Worm (Caenorhabditis elegans) whole organism, young adult: ENCODE data around the gene srt-39.

Source experiments
- F10E7.11 ChIP-seq: sonication (generic microtip); optimal IDR thresholded peaks from 2 replicates; lab custom pipeline; 2017; ENCODE audit warnings: mild to moderate bottlenecking, missing genetic modification characterization, moderate library complexity, missing compliant biosample characterization
- F49E8.2 ChIP-seq: sonication (generic microtip); optimal IDR thresholded peaks from 3 replicates; lab custom pipeline; 2017; ENCODE audit warnings: missing genetic modification characterization, mild to moderate bottlenecking, missing compliant biosample characterization, antibody characterized with exemption, moderate library complexity; ENCODE audit not compliant: insufficient read depth
- F57C9.4 ChIP-seq: sonication (generic microtip); optimal IDR thresholded peaks from 2 replicates; lab custom pipeline; 2017; ENCODE audit warnings: mild to moderate bottlenecking, missing genetic modification characterization, missing compliant biosample characterization
- K12H6.12 ChIP-seq: fragments of 200-800 bp; sonication (Bioruptor generic); optimal IDR thresholded peaks from 2 replicates; lab custom pipeline; 2018; ENCODE audit warnings: mild to moderate bottlenecking, missing genetic modification characterization, missing compliant biosample characterization
- T07F8.4 ChIP-seq: sonication (generic microtip); optimal IDR thresholded peaks from 2 replicates; lab custom pipeline; 2016; ENCODE audit warnings: mild to moderate bottlenecking, missing genetic modification characterization, moderate library complexity, missing compliant biosample characterization
- Y53F4B.3 ChIP-seq: fragments of 200-800 bp; sonication (Bioruptor generic); IDR thresholded peaks from 2 replicates; pipeline ENCODE4 v1.3.6; 2022; ENCODE audit warnings: missing genetic modification reagents, missing genetic modification characterization, missing compliant biosample characterization
- Y79H2A.3 ChIP-seq: fragments of 200-800 bp; sonication (Bioruptor generic); conservative IDR thresholded peaks from 2 replicates; pipeline ENCODE4 v1.3.6; 2022; ENCODE audit warnings: missing genetic modification reagents, missing genetic modification characterization, missing compliant biosample characterization
- akir-1 ChIP-seq: fragments of 200-800 bp; sonication (Bioruptor generic); optimal IDR thresholded peaks from 2 replicates; lab custom pipeline; 2018; ENCODE audit warnings: mild to moderate bottlenecking, missing genetic modification characterization, moderate library complexity, missing compliant biosample characterization
- athp-1 ChIP-seq: sonication (generic microtip); optimal IDR thresholded peaks from 2 replicates; lab custom pipeline; 2017; ENCODE audit warnings: mild to moderate bottlenecking, missing genetic modification characterization, missing compliant biosample characterization
- bed-1 ChIP-seq: fragments of 200-800 bp; sonication (Bioruptor generic); IDR thresholded peaks from 2 replicates; pipeline ENCODE4 v1.3.6; 2022; ENCODE audit warnings: missing genetic modification reagents, missing genetic modification characterization, missing compliant biosample characterization
- cebp-1 ChIP-seq, 2 experiments: fragments of 200-800 bp in 1 of 2; sonication (Bioruptor generic) in 1 of 2; sonication (generic microtip) in 1 of 2; IDR thresholded peaks in 1 of 2; optimal IDR thresholded peaks in 1 of 2; 2 replicates each; pipeline versions ENCODE4 v1.3.6 to Lab custom; 2017 to 2022; ENCODE audit warnings: missing compliant biosample characterization in 2 of 2, missing genetic modification characterization in 2 of 2, mild to moderate bottlenecking in 1 of 2, missing genetic modification reagents in 1 of 2, moderate library complexity in 1 of 2
- cebp-2 ChIP-seq: fragments of 200-800 bp; sonication (Bioruptor generic); IDR thresholded peaks from 2 replicates; pipeline ENCODE4 v1.3.6; 2022; ENCODE audit warnings: missing genetic modification characterization, missing compliant biosample characterization
- ceh-100 ChIP-seq: fragments of 200-800 bp; sonication (Bioruptor generic); IDR thresholded peaks from 2 replicates; pipeline ENCODE4 v1.3.6; 2022; ENCODE audit warnings: missing genetic modification reagents, missing genetic modification characterization, missing compliant biosample characterization
- ceh-79 ChIP-seq: sonication (generic microtip); optimal IDR thresholded peaks from 2 replicates; lab custom pipeline; 2017; ENCODE audit warnings: mild to moderate bottlenecking, missing genetic modification characterization, missing compliant biosample characterization
- ceh-91 ChIP-seq: fragments of 200-800 bp; sonication (Bioruptor generic); IDR thresholded peaks from 2 replicates; pipeline ENCODE4 v1.3.6; 2022; ENCODE audit warnings: missing genetic modification reagents, missing genetic modification characterization, missing compliant biosample characterization
- dox-1 ChIP-seq: fragments of 200-800 bp; sonication (Bioruptor generic); IDR thresholded peaks from 2 replicates; pipeline ENCODE4 v1.3.6; 2022; ENCODE audit warnings: missing genetic modification reagents, missing genetic modification characterization, missing compliant biosample characterization
- dpff-1 ChIP-seq: sonication (generic microtip); optimal IDR thresholded peaks from 2 replicates; lab custom pipeline; 2017; ENCODE audit warnings: mild to moderate bottlenecking, missing genetic modification characterization, missing compliant biosample characterization
- dpl-1 ChIP-seq: fragments of 150-350 bp; optimal IDR thresholded peaks from 2 replicates; lab custom pipeline; 2014; ENCODE audit warnings: missing biosample characterization, missing genetic modification reagents, missing genetic modification characterization
- egl-18 ChIP-seq: fragments of 200-800 bp; sonication (Bioruptor generic); IDR thresholded peaks from 2 replicates; pipeline ENCODE4 v1.3.6; 2022; ENCODE audit warnings: missing genetic modification reagents, missing genetic modification characterization, missing compliant biosample characterization
- egl-44 ChIP-seq: fragments of 200-800 bp; sonication (Bioruptor generic); IDR thresholded peaks from 2 replicates; pipeline ENCODE4 v1.3.6; 2022; ENCODE audit warnings: missing genetic modification reagents, missing genetic modification characterization, missing compliant biosample characterization
- ets-4 ChIP-seq: fragments of 200-800 bp; sonication (Bioruptor generic); optimal IDR thresholded peaks from 2 replicates; lab custom pipeline; 2018; ENCODE audit warnings: mild to moderate bottlenecking, missing genetic modification characterization, missing compliant biosample characterization
- hlh-26 ChIP-seq: fragments of 200-800 bp; sonication (Bioruptor generic); conservative IDR thresholded peaks from 2 replicates; pipeline ENCODE4 v1.3.6; 2022; ENCODE audit warnings: missing genetic modification reagents, missing genetic modification characterization, missing compliant biosample characterization
- hmg-1.2 ChIP-seq: fragments of 200-800 bp; sonication (Bioruptor generic); IDR thresholded peaks from 2 replicates; pipeline ENCODE4 v1.3.6; 2022; ENCODE audit warnings: missing genetic modification reagents, missing genetic modification characterization, missing compliant biosample characterization
- hsf-1 ChIP-seq: fragments of 200-800 bp; sonication (Bioruptor generic); IDR thresholded peaks from 2 replicates; pipeline ENCODE4 v1.3.6; 2022; ENCODE audit warnings: missing genetic modification reagents, missing genetic modification characterization, missing compliant biosample characterization
- let-526 ChIP-seq: fragments of 200-800 bp; sonication (Bioruptor generic); IDR thresholded peaks from 2 replicates; pipeline ENCODE4 v1.3.6; 2022; ENCODE audit warnings: missing genetic modification reagents, missing genetic modification characterization, missing compliant biosample characterization
- let-607 ChIP-seq, 2 experiments: fragments of 200-800 bp in 1 of 2; sonication (Bioruptor generic) in 1 of 2; sonication (generic microtip) in 1 of 2; optimal IDR thresholded peaks; 2 replicates each; lab custom pipeline; 2016 to 2018; ENCODE audit warnings: mild to moderate bottlenecking in 2 of 2, missing compliant biosample characterization in 2 of 2, missing genetic modification characterization in 2 of 2, moderate library complexity in 2 of 2, missing genotype in 1 of 2
- lin-26 ChIP-seq: fragments of 200-800 bp; sonication (Bioruptor generic); IDR thresholded peaks from 2 replicates; pipeline ENCODE4 v1.3.6; 2022; ENCODE audit warnings: missing genetic modification reagents, missing genetic modification characterization, missing compliant biosample characterization
- lin-54 ChIP-seq: fragments of 200-800 bp; sonication (Bioruptor generic); optimal IDR thresholded peaks from 2 replicates; lab custom pipeline; 2018; ENCODE audit warnings: mild to moderate bottlenecking, missing genetic modification characterization, missing compliant biosample characterization
- lsy-27 ChIP-seq: sonication (generic microtip); optimal IDR thresholded peaks from 2 replicates; lab custom pipeline; 2017; ENCODE audit warnings: missing genetic modification characterization, mild to moderate bottlenecking, missing compliant biosample characterization, antibody characterized with exemption, missing genotype, borderline replicate concordance; ENCODE audit not compliant: insufficient read depth
- mcd-1 ChIP-seq: fragments of 200-800 bp; sonication (Bioruptor generic); IDR thresholded peaks from 2 replicates; pipeline ENCODE4 v1.3.6; 2022; ENCODE audit warnings: missing genetic modification reagents, missing genetic modification characterization, missing compliant biosample characterization
- mxl-1 ChIP-seq: sonication (generic microtip); optimal IDR thresholded peaks from 2 replicates; lab custom pipeline; 2016; ENCODE audit warnings: missing genetic modification characterization, missing compliant biosample characterization
- nhr-179 ChIP-seq: sonication (generic microtip); optimal IDR thresholded peaks from 2 replicates; lab custom pipeline; 2016; ENCODE audit warnings: mild to moderate bottlenecking, missing genetic modification characterization, missing compliant biosample characterization
- pha-4 ChIP-seq: fragments of 150-350 bp; sonication (generic microtip); optimal IDR thresholded peaks from 2 replicates; lab custom pipeline; 2014; ENCODE audit warnings: missing biosample characterization, missing genetic modification reagents, missing genetic modification characterization
- repo-1 ChIP-seq: sonication (generic microtip); optimal IDR thresholded peaks from 2 replicates; lab custom pipeline; 2017; ENCODE audit warnings: mild to moderate bottlenecking, missing genetic modification characterization, missing compliant biosample characterization
- rpc-1 ChIP-seq, 2 experiments: fragments of 150-350 bp in 1 of 2; sonication (generic microtip) in 1 of 2; optimal IDR thresholded peaks; 2 replicates each; lab custom pipeline; 2014 to 2018; ENCODE audit warnings: missing biosample characterization in 1 of 2, missing genetic modification characterization in 1 of 2, missing genetic modification reagents in 1 of 2, missing genotype in 1 of 2
- snpc-1.3 ChIP-seq: sonication (generic microtip); optimal IDR thresholded peaks from 2 replicates; lab custom pipeline; 2017; ENCODE audit warnings: missing genetic modification characterization, mild to moderate bottlenecking, missing compliant biosample characterization, antibody characterized with exemption, moderate library complexity, missing genotype, missing genetic modification reagents; ENCODE audit not compliant: insufficient read depth
- sptf-2 ChIP-seq: fragments of 200-800 bp; sonication (Bioruptor generic); optimal IDR thresholded peaks from 2 replicates; lab custom pipeline; 2018; ENCODE audit warnings: mild to moderate bottlenecking, missing genetic modification characterization, missing compliant biosample characterization
- tbx-9 ChIP-seq: sonication (generic microtip); optimal IDR thresholded peaks from 2 replicates; lab custom pipeline; 2016; ENCODE audit warnings: borderline replicate concordance, missing genetic modification characterization, inconsistent platforms, missing compliant biosample characterization
- xnd-1 ChIP-seq: sonication (generic microtip); optimal IDR thresholded peaks from 2 replicates; lab custom pipeline; 2016; ENCODE audit warnings: missing genotype, missing genetic modification reagents, missing genetic modification characterization, missing compliant biosample characterization
- zfh-2 ChIP-seq: fragments of 200-800 bp; sonication (Bioruptor generic); conservative IDR thresholded peaks from 2 replicates; pipeline ENCODE4 v1.3.6; 2022; ENCODE audit warnings: missing genetic modification reagents, missing genetic modification characterization, missing compliant biosample characterization
- ztf-28 ChIP-seq: fragments of 200-800 bp; sonication (Bioruptor generic); IDR thresholded peaks from 2 replicates; pipeline ENCODE4 v1.3.6; 2022; ENCODE audit warnings: missing genetic modification reagents, missing genetic modification characterization, missing compliant biosample characterization

Gene srt-39

DNA sequence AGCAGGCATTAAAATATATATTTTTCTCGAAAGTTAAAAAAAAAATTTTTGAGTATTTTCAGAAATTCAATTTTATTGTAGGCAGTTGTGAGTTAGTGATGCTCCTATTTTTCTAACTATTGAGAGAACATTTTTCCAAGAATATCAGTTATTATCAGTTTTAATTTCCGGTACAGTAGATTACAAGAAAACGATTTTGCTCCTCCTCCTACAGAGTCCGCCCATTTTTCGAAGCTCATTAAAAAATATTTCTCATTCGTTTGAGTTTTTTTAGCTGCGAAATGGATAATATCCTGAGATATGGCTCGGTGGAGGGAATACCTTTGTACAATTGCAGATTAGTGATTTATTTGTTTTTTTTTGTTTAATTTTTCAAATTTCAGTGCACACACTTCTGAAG, at the start of gene srt-39:
srt-39 (plus strand) TSS at position 301 of the 400 bp plus-strand sequence.
- TF ChIP-seq dox-1 (no peak), lsy-27 (no peak), Y79H2A.3 (GFP tag; lab: Robert Waterston, UW) (no peak), ceh-100 (GFP tag; lab: Robert Waterston, UW) (no peak), bed-1 (no peak), cebp-1 (GFP tag; IDR thresholded peaks at IDR 0.05; lab: Robert Waterston, UW) (no peak), cebp-1 (tag; optimal IDR thresholded peaks at IDR 0.05; lab: Kevin White, UChicago) (peak; percentile 6), T07F8.4 (tag; lab: Kevin White, UChicago) (no peak)

DNA sequence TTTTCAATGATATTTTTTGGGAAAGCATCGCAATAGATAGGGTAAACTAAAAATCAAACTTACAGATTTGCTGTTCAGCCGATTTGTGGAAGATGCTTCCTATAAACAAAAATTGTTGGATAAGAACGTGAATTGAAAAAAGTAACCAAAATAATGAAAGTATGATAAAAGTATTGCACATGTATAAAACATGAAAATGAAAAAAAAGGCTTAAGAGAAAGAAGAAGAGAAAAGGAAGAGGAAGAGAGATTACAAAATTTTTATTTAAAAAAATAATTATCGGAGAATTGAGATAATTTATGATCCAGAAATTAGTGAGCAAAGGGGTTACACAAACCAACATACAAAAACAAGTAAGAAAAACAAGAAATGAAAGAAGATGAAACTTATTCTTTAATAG, 43.3 kb upstream of the srt-39 start, which contains the start of gene pals-37:
pals-37 (minus strand) TSS at position 101 of the 400 bp plus-strand sequence.
- TF ChIP-seq rpc-1 (optimal IDR thresholded peaks at IDR 0.05; lab: Kevin White, UChicago) (no peak), rpc-1 (tag; optimal IDR thresholded peaks at IDR 0.05; lab: Kevin White, UChicago) (no peak), egl-18 (GFP tag; lab: Robert Waterston, UW) (no peak), F57C9.4 (no peak), let-526 (GFP tag; lab: Robert Waterston, UW) (no peak), snpc-1.3 (tag; lab: Kevin White, UChicago) (no peak), ztf-28 (GFP tag; lab: Robert Waterston, UW) (no peak), lin-26 (no peak), xnd-1 (no peak), ets-4 (GFP tag; lab: Kevin White, UChicago) (no peak)

DNA sequence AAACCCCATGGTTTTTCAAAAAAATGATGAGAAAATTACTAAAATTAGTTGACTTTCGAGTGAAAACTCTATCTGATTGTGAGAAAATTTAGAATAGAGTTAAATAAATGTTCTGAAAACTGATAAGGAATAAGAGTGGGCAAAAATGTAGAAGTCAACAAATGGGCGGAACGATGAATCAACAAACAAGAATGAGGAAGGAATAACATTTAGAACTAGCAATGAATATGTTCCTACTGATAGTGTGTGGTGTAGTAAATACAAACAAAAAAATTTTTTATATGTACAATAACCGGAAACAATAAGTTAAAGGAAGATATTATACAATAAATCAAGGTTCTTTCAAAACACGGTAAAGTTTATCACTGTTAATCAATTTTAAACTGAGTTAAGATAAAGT, 40.9 kb upstream of the srt-39 start, which contains the start of gene pals-39:
pals-39 (minus strand) TSS at position 101 of the 400 bp plus-strand sequence.
- TF ChIP-seq ceh-91 (no peak), dpl-1 (GFP tag; lab: Kevin White, UChicago) (no peak), akir-1 (GFP tag; lab: Kevin White, UChicago) (no peak), sptf-2 (GFP tag; lab: Kevin White, UChicago) (no peak), F49E8.2 (no peak), hsf-1 (GFP tag; lab: Robert Waterston, UW) (no peak), zfh-2 (no peak), tbx-9 (tag; lab: Kevin White, UChicago) (no peak), F10E7.11 (tag; lab: Kevin White, UChicago) (no peak), hmg-1.2 (GFP tag; lab: Robert Waterston, UW) (no peak), mcd-1 (GFP tag; lab: Robert Waterston, UW) (no peak)

DNA sequence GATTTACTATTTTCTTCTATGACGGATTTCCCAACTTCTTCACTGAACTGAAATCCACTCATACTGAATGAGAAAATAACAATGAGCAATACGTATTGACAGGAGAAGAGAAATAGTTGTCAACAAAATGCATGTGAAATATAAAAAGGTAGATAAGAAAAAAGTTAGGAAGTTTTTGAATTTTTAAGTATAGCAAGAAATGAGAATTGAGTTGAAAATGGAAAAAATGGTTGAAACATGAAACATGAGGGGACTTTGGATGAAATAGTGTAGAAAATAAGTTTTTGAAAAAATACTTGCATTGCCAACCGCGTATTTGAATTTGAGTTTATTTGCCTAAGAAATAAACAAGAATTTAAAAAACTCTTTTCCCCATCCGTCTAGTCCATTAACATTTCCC, 37.8 kb upstream of the srt-39 start, which contains the start of the genes pals-38 and C54D10.9:
pals-38 (minus strand) TSS at position 101 of the 400 bp plus-strand sequence.
C54D10.9 (plus strand) TSS at position 259 of the 400 bp plus-strand sequence.
- no peak for TF ChIP-seq pha-4 (tag; lab: Kevin White, UChicago)
- no peak for TF ChIP-seq tbx-9 (tag; lab: Kevin White, UChicago)
- no peak for TF ChIP-seq egl-44 (GFP tag; lab: Robert Waterston, UW)
- TF ChIP-seq dpff-1 (tag; lab: Kevin White, UChicago), result no peak
- no peak for TF ChIP-seq cebp-1 (GFP tag; IDR thresholded peaks at IDR 0.05; lab: Robert Waterston, UW)
- TF ChIP-seq cebp-1 (tag; optimal IDR thresholded peaks at IDR 0.05; lab: Kevin White, UChicago), result no peak

DNA sequence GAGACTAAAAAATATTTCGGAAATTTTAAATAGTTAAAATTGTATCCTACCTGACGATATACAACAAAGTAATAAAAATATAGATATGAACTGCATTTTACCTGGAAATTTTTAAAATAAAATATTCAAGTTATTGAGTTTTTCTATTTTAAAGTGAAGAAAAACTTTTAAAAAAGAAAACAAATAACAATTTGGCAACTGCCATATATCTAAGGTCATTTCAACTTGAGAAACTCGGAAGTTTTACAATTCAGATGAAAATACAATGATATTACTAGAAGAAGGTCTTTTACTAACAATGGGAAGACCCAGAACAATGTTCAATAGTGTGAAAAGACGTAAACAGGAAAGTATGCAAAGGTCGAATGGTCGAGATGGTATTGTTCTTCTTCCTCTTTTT, 34.8 kb upstream of the srt-39 start, which contains the start of gene C54D10.10:
C54D10.10 (minus strand) TSS at position 101 of the 400 bp plus-strand sequence.
- TF ChIP-seq sptf-2 (GFP tag; lab: Kevin White, UChicago) (no peak), mxl-1 (no peak), repo-1 (tag; lab: Kevin White, UChicago) (no peak), Y53F4B.3 (no peak), lin-54 (GFP tag; lab: Kevin White, UChicago) (no peak), nhr-179 (no peak), ceh-100 (GFP tag; lab: Robert Waterston, UW) (no peak), ceh-79 (no peak), athp-1 (no peak), dpff-1 (tag; lab: Kevin White, UChicago) (no peak), F57C9.4 (no peak), cebp-2 (no peak), K12H6.12 (tag; lab: Kevin White, UChicago) (no peak), hlh-26 (GFP tag; lab: Robert Waterston, UW) (no peak), let-607 (tag; optimal IDR thresholded peaks at IDR 0.05; lab: Kevin White, UChicago) (no peak)
